Worm (Caenorhabditis elegans) whole organism, mixed stage, embryonic: ENCODE measurements around the gene F41G3.20.

Source experiments
- blmp-1 ChIP-seq: fragments of 150-350 bp; optimal IDR thresholded peaks from 2 replicates; lab custom pipeline; 2014; ENCODE audit warnings: missing biosample characterization, missing genetic modification characterization
- ceh-39 ChIP-seq: fragments of 150-350 bp; optimal IDR thresholded peaks from 2 replicates; lab custom pipeline; 2014; ENCODE audit warnings: missing biosample characterization, missing genetic modification characterization
- ces-1 ChIP-seq: fragments of 150-350 bp; optimal IDR thresholded peaks from 2 replicates; lab custom pipeline; 2014; ENCODE audit warnings: missing biosample characterization, missing genetic modification reagents, missing genetic modification characterization
- drap-1 ChIP-seq: fragments of 200-800 bp; sonication (Bioruptor generic); optimal IDR thresholded peaks from 3 replicates; lab custom pipeline; 2018; ENCODE audit warnings: mild to moderate bottlenecking, missing genetic modification characterization, missing compliant biosample characterization
- elt-3 ChIP-seq: fragments of 150-350 bp; optimal IDR thresholded peaks from 2 replicates; lab custom pipeline; 2014; ENCODE audit warnings: missing biosample characterization, missing genetic modification characterization
- ham-2 ChIP-seq: fragments of 200-800 bp; sonication (Bioruptor generic); optimal IDR thresholded peaks from 2 replicates; lab custom pipeline; 2018; ENCODE audit warnings: mild to moderate bottlenecking, missing genetic modification characterization, missing compliant biosample characterization
- lin-13 ChIP-seq: fragments of 150-350 bp; optimal IDR thresholded peaks from 2 replicates; lab custom pipeline; 2014; ENCODE audit warnings: missing biosample characterization, missing genetic modification characterization
- lin-32 ChIP-seq: fragments of 200-800 bp; sonication (Bioruptor generic); optimal IDR thresholded peaks from 2 replicates; lab custom pipeline; 2018; ENCODE audit warnings: mild to moderate bottlenecking, missing genetic modification characterization, missing compliant biosample characterization
- mab-5 ChIP-seq: fragments of 150-350 bp; optimal IDR thresholded peaks from 2 replicates; lab custom pipeline; 2014; ENCODE audit warnings: missing biosample characterization, missing genetic modification characterization
- nhr-12 ChIP-seq: fragments of 150-350 bp; optimal IDR thresholded peaks from 2 replicates; lab custom pipeline; 2014; ENCODE audit warnings: missing biosample characterization, missing genetic modification characterization
- pha-4 ChIP-seq: fragments of 150-350 bp; optimal IDR thresholded peaks from 2 replicates; lab custom pipeline; 2018; ENCODE audit warnings: missing biosample characterization, missing genetic modification reagents, missing genetic modification characterization
- sptf-1 ChIP-seq: sonication (generic microtip); optimal IDR thresholded peaks from 2 replicates; lab custom pipeline; 2017; ENCODE audit warnings: mild to moderate bottlenecking, missing genetic modification characterization, moderate library complexity, missing compliant biosample characterization
- unc-39 ChIP-seq: fragments of 150-350 bp; optimal IDR thresholded peaks from 2 replicates; lab custom pipeline; 2014; ENCODE audit warnings: missing biosample characterization, missing genetic modification characterization
- ztf-11 ChIP-seq: fragments of 150-350 bp; optimal IDR thresholded peaks from 2 replicates; lab custom pipeline; 2014; ENCODE audit warnings: missing biosample characterization, missing genetic modification characterization

- TF ChIP-seq nhr-12 (tag; lab: Kevin White, UChicago) (no peak), blmp-1 (no peak), drap-1 (no peak), ztf-11 (tag; lab: Kevin White, UChicago) (no peak), elt-3 (tag; lab: Kevin White, UChicago) (no peak), ceh-39 (tag; lab: Kevin White, UChicago) (no peak), sptf-1 (tag; lab: Kevin White, UChicago) (no peak), mab-5 (tag; lab: Kevin White, UChicago) (no peak), unc-39 (tag; lab: Kevin White, UChicago) (no peak), lin-13 (tag; lab: Kevin White, UChicago) (no peak), lin-32 (GFP tag; lab: Kevin White, UChicago) (no peak), ham-2 (GFP tag; lab: Kevin White, UChicago) (no peak), pha-4 (no peak), ces-1 (GFP tag; lab: Kevin White, UChicago) (no peak)
These were observed 14.8 kb downstream of the F41G3.20 start, which contains the start of gene mrps-18.C for ce11 chrII:6736066-6736465.
